Worm (Caenorhabditis elegans) whole organism, L1 larva: ENCODE results near the gene F20D12.12.

Experiments
- C04F5.9 ChIP-seq: sonication (generic microtip); optimal IDR thresholded peaks from 2 replicates; lab custom pipeline; 2016; ENCODE audit warnings: missing genetic modification characterization, missing compliant biosample characterization
- C16A3.4 ChIP-seq: fragments of 150-350 bp; optimal IDR thresholded peaks from 2 replicates; lab custom pipeline; 2014; ENCODE audit warnings: missing biosample characterization, missing genetic modification characterization
- C34B4.2 ChIP-seq: sonication (generic microtip); optimal IDR thresholded peaks from 2 replicates; lab custom pipeline; 2017; ENCODE audit warnings: mild to moderate bottlenecking, missing genetic modification characterization, missing compliant biosample characterization
- ceh-82 ChIP-seq, 3 experiments: fragments of 150-350 bp in 1 of 3; sonication (generic microtip) in 2 of 3; optimal IDR thresholded peaks; 2 replicates each; lab custom pipeline; 2014 to 2017; ENCODE audit warnings: missing biosample characterization in 3 of 3, missing genetic modification characterization in 3 of 3
- ceh-90 ChIP-seq: sonication (generic microtip); optimal IDR thresholded peaks from 2 replicates; lab custom pipeline; 2016; ENCODE audit warnings: missing genetic modification characterization, missing compliant biosample characterization
- dsc-1 ChIP-seq: sonication (generic microtip); optimal IDR thresholded peaks from 2 replicates; lab custom pipeline; 2016; ENCODE audit warnings: mild to moderate bottlenecking, missing genetic modification characterization, missing compliant biosample characterization
- efl-1 ChIP-seq, 4 experiments: fragments of 150-350 bp; optimal IDR thresholded peaks in 3 of 4; peaks in 1 of 4; 1 replicate in 1 of 4; 2 replicates in 3 of 4; lab custom pipeline; 2014; ENCODE audit warnings: missing biosample characterization in 2 of 4, missing genetic modification characterization in 2 of 4, missing genetic modification reagents in 2 of 4
- egl-27 ChIP-seq, 2 experiments: fragments of 150-350 bp in 1 of 2; sonication (generic microtip); optimal IDR thresholded peaks; 3 replicates each; lab custom pipeline; 2017 to 2018; ENCODE audit warnings: missing biosample characterization in 2 of 2, missing genetic modification characterization in 2 of 2, missing genetic modification reagents in 2 of 2
- fkh-8 ChIP-seq: sonication (generic microtip); optimal IDR thresholded peaks from 2 replicates; lab custom pipeline; 2016; ENCODE audit warnings: mild to moderate bottlenecking, missing genetic modification characterization, missing compliant biosample characterization
- grh-1 ChIP-seq: fragments of 200-800 bp; sonication (Bioruptor generic); IDR thresholded peaks from 2 replicates; pipeline ENCODE4 v1.3.6; 2022; ENCODE audit warnings: missing genetic modification reagents, missing genetic modification characterization, missing compliant biosample characterization
- hpl-2 ChIP-seq: fragments of 150-350 bp; optimal IDR thresholded peaks from 2 replicates; lab custom pipeline; 2014; ENCODE audit warnings: missing biosample characterization, missing genetic modification reagents, missing genetic modification characterization
- irx-1 ChIP-seq: sonication (generic microtip); optimal IDR thresholded peaks from 2 replicates; lab custom pipeline; 2016; ENCODE audit warnings: missing genetic modification characterization, missing compliant biosample characterization
- lin-14 ChIP-seq: fragments of 200-800 bp; sonication (Bioruptor generic); optimal IDR thresholded peaks from 2 replicates; lab custom pipeline; 2018; ENCODE audit warnings: mild to moderate bottlenecking, missing genetic modification characterization, moderate library complexity, missing compliant biosample characterization
- lin-39 ChIP-seq: fragments of 150-350 bp; optimal IDR thresholded peaks from 2 replicates; lab custom pipeline; 2014; ENCODE audit warnings: missing biosample characterization, missing genetic modification reagents, missing genetic modification characterization
- lir-3 ChIP-seq: sonication (generic microtip); optimal IDR thresholded peaks from 2 replicates; lab custom pipeline; 2016; ENCODE audit warnings: mild to moderate bottlenecking, missing genetic modification characterization, moderate library complexity, missing compliant biosample characterization; ENCODE audit not compliant: poor library complexity
- mdl-1 ChIP-seq, 2 experiments: fragments of 150-350 bp; optimal IDR thresholded peaks; 2 replicates each; lab custom pipeline; 2014 to 2017; ENCODE audit warnings: missing biosample characterization in 2 of 2, missing genetic modification characterization in 2 of 2, inconsistent platforms in 1 of 2
- mef-2 ChIP-seq: fragments of 150-350 bp; optimal IDR thresholded peaks from 2 replicates; lab custom pipeline; 2014; ENCODE audit warnings: missing biosample characterization, missing genetic modification characterization
- nhr-12 ChIP-seq: sonication (generic microtip); optimal IDR thresholded peaks from 2 replicates; lab custom pipeline; 2017; ENCODE audit warnings: missing biosample characterization, missing genetic modification characterization
- nhr-20 ChIP-seq: sonication (generic microtip); optimal IDR thresholded peaks from 2 replicates; lab custom pipeline; 2016; ENCODE audit warnings: mild to moderate bottlenecking, missing genetic modification characterization, missing compliant biosample characterization
- nhr-28 ChIP-seq: fragments of 150-350 bp; optimal IDR thresholded peaks from 2 replicates; lab custom pipeline; 2014; ENCODE audit warnings: missing biosample characterization, missing genetic modification characterization
- nhr-77 ChIP-seq: fragments of 150-350 bp; optimal IDR thresholded peaks from 2 replicates; lab custom pipeline; 2014; ENCODE audit warnings: missing biosample characterization, missing genetic modification characterization
- nhr-85 ChIP-seq: sonication (generic microtip); peaks from one replicate; lab custom pipeline; 2016; ENCODE audit warnings: missing genetic modification characterization, inconsistent platforms, missing compliant biosample characterization
- pag-3 ChIP-seq: sonication (generic microtip); optimal IDR thresholded peaks from 2 replicates; lab custom pipeline; 2017; ENCODE audit warnings: missing genetic modification characterization, mild to moderate bottlenecking, missing compliant biosample characterization, antibody characterized with exemption, borderline replicate concordance; ENCODE audit not compliant: insufficient read depth
- pax-3 ChIP-seq: fragments of 200-800 bp; sonication (Bioruptor generic); optimal IDR thresholded peaks from 2 replicates; lab custom pipeline; 2018; ENCODE audit warnings: mild to moderate bottlenecking, missing genetic modification characterization, moderate library complexity, missing compliant biosample characterization
- skn-1 ChIP-seq: fragments of 150-350 bp; optimal IDR thresholded peaks from 2 replicates; lab custom pipeline; 2014; ENCODE audit warnings: missing biosample characterization, missing genetic modification characterization
- sox-4 ChIP-seq: sonication (generic microtip); optimal IDR thresholded peaks from 2 replicates; lab custom pipeline; 2016; ENCODE audit warnings: missing genetic modification characterization, missing compliant biosample characterization
- sup-37 ChIP-seq: fragments of 200-800 bp; sonication (Bioruptor generic); optimal IDR thresholded peaks from 2 replicates; lab custom pipeline; 2018; ENCODE audit warnings: mild to moderate bottlenecking, missing genetic modification characterization, missing compliant biosample characterization
- tlp-1 ChIP-seq: fragments of 150-350 bp; optimal IDR thresholded peaks from 2 replicates; lab custom pipeline; 2014; ENCODE audit warnings: missing biosample characterization, missing genetic modification characterization
- unc-30 ChIP-seq: sonication (generic microtip); optimal IDR thresholded peaks from 2 replicates; lab custom pipeline; 2017; ENCODE audit warnings: missing biosample characterization, missing genetic modification characterization
- unc-98 ChIP-seq: fragments of 200-800 bp; sonication (Bioruptor generic); IDR thresholded peaks from 2 replicates; pipeline ENCODE4 v1.3.6; 2022; ENCODE audit warnings: missing genetic modification characterization, missing compliant biosample characterization
- zip-4 ChIP-seq: fragments of 200-800 bp; sonication (Bioruptor generic); optimal IDR thresholded peaks from 2 replicates; lab custom pipeline; 2018; ENCODE audit warnings: mild to moderate bottlenecking, missing genetic modification characterization, moderate library complexity, missing compliant biosample characterization

Gene F20D12.12

DNA sequence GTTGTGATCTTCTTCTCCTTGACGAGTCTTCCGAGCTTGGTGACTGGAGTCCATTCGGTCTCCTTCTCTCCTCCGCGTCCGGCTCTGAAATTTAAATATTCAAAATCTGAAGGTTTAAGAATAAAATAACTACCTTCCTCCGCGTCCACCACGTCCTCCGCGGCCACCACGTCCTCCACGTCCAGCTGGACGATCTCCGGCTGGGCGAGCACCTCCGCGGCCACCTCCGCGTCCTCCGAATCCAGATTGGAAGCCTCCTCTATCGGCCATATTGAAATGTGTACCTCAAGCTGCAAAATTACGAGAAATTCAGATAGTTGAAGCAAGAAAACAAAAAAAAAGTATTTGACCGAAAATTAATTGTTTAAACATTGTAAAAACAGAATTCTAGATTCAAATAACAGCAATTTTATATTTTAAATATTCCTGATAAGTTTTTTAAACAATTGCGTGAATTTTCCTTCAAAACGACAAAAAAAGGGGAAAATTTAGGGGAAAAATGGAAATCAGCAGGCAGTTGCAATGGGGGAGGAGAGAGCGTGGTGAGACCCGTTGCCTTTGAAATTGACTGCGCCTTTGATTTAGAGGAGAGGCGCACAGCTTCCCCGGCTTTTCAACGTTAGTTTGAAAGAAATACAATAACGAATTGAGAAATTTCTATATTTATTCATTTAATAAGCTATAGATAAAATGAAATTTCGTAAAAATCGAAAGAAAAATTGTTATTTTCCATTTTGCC, 21.0 kb upstream of the F20D12.12 start, which contains the start of gene rps-2 (continued):
- peak; percentile 3 for TF ChIP-seq lin-39 (tag; lab: Kevin White, UChicago)
- peak; percentile 39 for TF ChIP-seq skn-1 (tag; lab: Kevin White, UChicago)
- no peak for TF ChIP-seq egl-27 (tag; optimal IDR thresholded peaks at IDR 0.05; lab: Kevin White, UChicago)
- no peak for TF ChIP-seq dsc-1 (tag; lab: Kevin White, UChicago)
- no peak for TF ChIP-seq sup-37 (GFP tag; lab: Kevin White, UChicago)
- no peak for TF ChIP-seq fkh-8 (tag; lab: Kevin White, UChicago)

DNA sequence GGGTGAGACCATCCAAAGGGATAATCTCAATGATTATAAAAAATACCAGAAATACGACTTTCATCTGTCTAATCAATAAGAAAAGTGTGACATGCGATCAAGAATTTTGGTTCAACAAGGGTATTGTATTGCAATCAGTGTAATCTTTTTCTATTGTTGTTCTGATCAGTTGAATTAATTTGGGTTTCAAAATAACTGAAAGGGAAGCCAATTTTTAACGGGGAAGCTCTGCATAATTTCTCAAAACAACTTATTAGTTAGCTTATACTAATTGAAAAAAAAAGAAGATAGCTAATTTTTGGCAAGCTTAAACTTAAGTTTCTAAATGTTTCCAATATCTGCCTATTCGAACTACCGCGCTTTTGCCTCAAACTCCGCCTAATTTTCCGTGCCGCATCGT, 20.0 kb upstream of the F20D12.12 start, which contains the start of gene C49H3.12:
Gene C49H3.12 (minus strand): TSS at position 101 of the 400 bp plus-strand sequence.
- TF ChIP-seq nhr-85 (tag; lab: Kevin White, UChicago) (peak; percentile 3), zip-4 (GFP tag; lab: Kevin White, UChicago) (no peak), efl-1 (optimal IDR thresholded peaks at IDR 0.05; lab: Kevin White, UChicago) (no peak), efl-1 (GFP tag; optimal IDR thresholded peaks at IDR 0.05 in 1 of 2; lab: Kevin White, UChicago) (peak in 1 of 2 experiments; percentile 7), dsc-1 (tag; lab: Kevin White, UChicago) (no peak)

DNA sequence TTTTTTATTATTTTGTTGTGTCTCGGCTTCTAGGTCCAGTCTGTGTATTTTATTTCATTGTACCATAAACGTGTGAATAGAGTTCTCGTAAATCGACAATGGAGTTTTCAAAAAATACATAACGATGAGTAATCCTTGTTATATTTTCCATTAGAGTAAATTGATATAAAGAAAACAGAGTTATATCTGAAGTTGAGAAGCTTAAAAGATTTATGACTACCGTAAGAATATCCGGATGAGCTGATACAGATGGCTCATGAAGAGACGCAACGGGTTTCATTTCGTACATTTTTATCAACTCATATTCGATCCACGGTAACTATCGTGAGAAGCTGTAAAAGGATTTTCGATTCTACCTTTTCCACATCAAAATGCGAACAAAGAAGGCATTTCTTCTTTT, 19.4 kb upstream of the F20D12.12 start, which contains the start of gene gcy-8:
Gene gcy-8 (plus strand): TSS at position 301 of the 400 bp plus-strand sequence.
- TF ChIP-seq lin-39 (tag; lab: Kevin White, UChicago) (no peak), nhr-85 (tag; lab: Kevin White, UChicago) (peak; percentile 32), dsc-1 (tag; lab: Kevin White, UChicago) (peak; percentile 51)

DNA sequence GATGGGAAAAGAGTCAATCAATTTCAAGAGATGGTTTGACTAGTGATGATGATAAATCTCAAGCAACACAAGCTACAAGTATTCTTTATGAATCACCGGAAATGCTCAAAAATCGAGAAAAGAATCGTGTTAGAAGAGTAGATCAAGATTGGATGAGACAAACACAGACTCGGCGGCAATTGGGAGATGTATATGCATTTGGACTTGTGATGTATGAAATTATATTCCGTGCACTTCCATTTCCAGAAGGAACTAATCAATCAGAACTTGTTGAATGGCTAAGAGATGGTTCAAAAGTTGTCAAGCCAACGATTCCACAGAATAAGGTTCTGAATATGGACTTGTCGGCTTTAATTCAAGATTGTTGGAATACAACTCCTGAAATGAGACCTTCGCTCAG, 15.4 kb upstream of the F20D12.12 start:
- TF ChIP-seq C34B4.2 (tag; lab: Kevin White, UChicago) (no peak), lir-3 (tag; lab: Kevin White, UChicago) (no peak), nhr-20 (tag; lab: Kevin White, UChicago) (no peak), mef-2 (tag; lab: Kevin White, UChicago) (no peak), hpl-2 (no peak), nhr-12 (no peak)

DNA sequence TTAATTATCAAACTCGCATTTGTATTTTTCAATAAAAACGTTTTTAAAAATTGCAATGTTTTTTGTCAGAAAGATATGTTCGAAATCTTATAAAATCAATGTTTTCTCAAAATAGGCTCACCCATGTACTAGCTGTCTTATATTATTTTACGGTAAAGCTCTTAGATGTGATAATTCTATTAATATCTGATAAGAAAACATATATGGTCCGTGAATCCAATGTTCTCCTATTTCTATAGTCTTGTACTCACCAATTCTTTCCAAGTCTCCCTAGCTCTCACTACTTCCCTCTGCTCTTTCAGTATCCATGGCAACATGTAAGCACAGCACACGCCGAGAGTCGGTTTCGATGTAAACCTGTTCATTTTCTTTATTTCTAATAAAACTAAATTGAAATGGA, 13.5 kb upstream of the F20D12.12 start, which contains the start of gene bbs-2:
Gene bbs-2 (plus strand): TSS at position 301 of the 400 bp plus-strand sequence.
- TF ChIP-seq lin-14 (GFP tag; lab: Kevin White, UChicago) (no peak), C04F5.9 (no peak), nhr-77 (tag; lab: Kevin White, UChicago) (no peak), mdl-1 (tag; optimal IDR thresholded peaks at IDR 0.05; lab: Kevin White, UChicago) (no peak), pag-3 (tag; lab: Kevin White, UChicago) (no peak), irx-1 (tag; lab: Kevin White, UChicago) (no peak), hpl-2 (no peak), C16A3.4 (tag; lab: Kevin White, UChicago) (no peak), ceh-90 (tag; lab: Kevin White, UChicago) (no peak), pax-3 (tag; lab: Kevin White, UChicago) (no peak), fkh-8 (tag; lab: Kevin White, UChicago) (no peak), tlp-1 (tag; lab: Kevin White, UChicago) (no peak), unc-98 (no peak), grh-1 (GFP tag; lab: Robert Waterston, UW) (no peak), ceh-82 (tag; optimal IDR thresholded peaks at IDR 0.05; lab: Kevin White, UChicago) (no peak), nhr-28 (tag; lab: Kevin White, UChicago) (no peak), unc-30 (no peak), sox-4 (tag; lab: Kevin White, UChicago) (no peak)
